Fruit fly (Drosophila melanogaster): ENCODE results near the gene CG42826.

DNA sequence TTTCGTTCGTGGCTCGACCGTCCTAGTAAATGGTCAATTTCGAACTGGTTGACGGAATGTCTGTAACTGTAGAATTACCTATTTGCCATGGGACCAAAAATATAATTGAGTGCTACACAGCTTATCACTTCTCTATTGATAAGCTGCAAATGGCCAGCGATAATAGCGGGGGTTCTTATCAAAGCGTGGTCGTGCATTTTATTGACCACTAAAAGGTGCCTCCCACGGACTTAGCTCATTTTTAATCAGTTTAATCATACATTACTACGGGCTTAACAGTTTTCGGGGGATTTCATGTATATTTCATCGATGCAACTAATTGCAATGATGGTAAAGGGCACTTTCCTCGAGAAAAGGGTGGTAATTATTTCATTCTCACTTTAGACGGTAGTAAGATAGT is 6.0 kb downstream of the CG42826 start, which contains the start of gene CG32054:
- TF ChIP-seq CG8478 (optimal IDR thresholded peaks at IDR 0.05): no peak
- no peak for TF ChIP-seq CTCF (optimal IDR thresholded peaks at IDR 0.05)

All from S2 (cell line).